Worm (Caenorhabditis elegans) whole organism, L4/young adult: Measurements from ENCODE around the gene ric-7.

ENCODE experiments used
- W03F9.2 ChIP-seq: fragments of 150-350 bp; optimal IDR thresholded peaks from 2 replicates; lab custom pipeline; 2014; ENCODE audit warnings: missing biosample characterization, missing genetic modification characterization
- dao-5 ChIP-seq: sonication (generic microtip); optimal IDR thresholded peaks from 2 replicates; lab custom pipeline; 2016; ENCODE audit warnings: missing genotype, missing genetic modification characterization, moderate library complexity, missing compliant biosample characterization
- him-1 ChIP-seq: sonication (generic microtip); optimal IDR thresholded peaks from 2 replicates; lab custom pipeline; 2016; ENCODE audit warnings: missing genotype, missing genetic modification reagents, missing genetic modification characterization, missing compliant biosample characterization

ce11 chrV:14026194-14026593 is 20.5 kb upstream of the ric-7 start, which contains the start of gene T08G5.2:
- TF ChIP-seq him-1 (tag; lab: Kevin White, UChicago) = no peak
- no peak for TF ChIP-seq W03F9.2 (tag; lab: Kevin White, UChicago)
- TF ChIP-seq dao-5 (tag; lab: Kevin White, UChicago) = no peak
